Worm (Caenorhabditis elegans) whole organism, L4 larva: ENCODE measurements around the gene F42D1.4.

Experiments
- F44E2.7 ChIP-seq: fragments of 200-800 bp; sonication (Bioruptor generic); IDR thresholded peaks from 2 replicates; pipeline ENCODE4 v2.1.2; 2022; ENCODE audit warnings: missing genetic modification characterization, missing compliant biosample characterization
- R02D3.7 ChIP-seq: fragments of 150-350 bp; sonication (generic microtip); optimal IDR thresholded peaks from 3 replicates; lab custom pipeline; 2014; ENCODE audit warnings: missing biosample characterization, missing genetic modification characterization
- T20F7.1 ChIP-seq: fragments of 200-800 bp; sonication (Bioruptor generic); optimal IDR thresholded peaks from 2 replicates; lab custom pipeline; 2018; ENCODE audit warnings: mild to moderate bottlenecking, missing genetic modification characterization, missing compliant biosample characterization
- Y5F2A.4 ChIP-seq: fragments of 200-800 bp; sonication (Bioruptor generic); optimal IDR thresholded peaks from 2 replicates; lab custom pipeline; 2018; ENCODE audit warnings: mild to moderate bottlenecking, missing genetic modification characterization, missing compliant biosample characterization
- Y75B8A.6 ChIP-seq: fragments of 200-800 bp; sonication (Bioruptor generic); IDR thresholded peaks from 2 replicates; pipeline ENCODE4 v1.3.6; 2022; ENCODE audit warnings: missing genetic modification reagents, missing genetic modification characterization, missing compliant biosample characterization
- ZK337.2 ChIP-seq: fragments of 200-800 bp; sonication (Bioruptor generic); IDR thresholded peaks from 2 replicates; pipeline ENCODE4 v1.3.6; 2022; ENCODE audit warnings: missing genetic modification reagents, missing genetic modification characterization, missing compliant biosample characterization
- aha-1 ChIP-seq: fragments of 150-350 bp; peaks from one replicate; lab custom pipeline; 2014; ENCODE audit warnings: missing biosample characterization, missing genetic modification characterization
- ceh-62 ChIP-seq: sonication (generic microtip); optimal IDR thresholded peaks from 2 replicates; lab custom pipeline; 2017; ENCODE audit warnings: missing biosample characterization, missing genetic modification characterization
- daf-16 ChIP-seq, 3 experiments: sonication (generic microtip); optimal IDR thresholded peaks; 2 replicates each; lab custom pipeline; 2016 to 2017; ENCODE audit warnings: missing genetic modification characterization in 3 of 3, missing genetic modification reagents in 3 of 3, mild to moderate bottlenecking in 2 of 3, missing compliant biosample characterization in 2 of 3, missing biosample characterization in 1 of 3, moderate library complexity in 1 of 3
- daf-19 ChIP-seq: fragments of 200-800 bp; sonication (Bioruptor generic); conservative IDR thresholded peaks from 2 replicates; pipeline ENCODE4 v1.3.6; 2022; ENCODE audit warnings: missing genetic modification characterization, missing compliant biosample characterization
- daf-8 ChIP-seq: fragments of 200-800 bp; sonication (Bioruptor generic); IDR thresholded peaks from 2 replicates; pipeline ENCODE4 v1.3.6; 2022; ENCODE audit warnings: missing genetic modification characterization, missing compliant biosample characterization
- dmd-8 ChIP-seq: fragments of 200-800 bp; sonication (Bioruptor generic); IDR thresholded peaks from 2 replicates; pipeline ENCODE4 v1.3.6; 2022; ENCODE audit warnings: missing genetic modification characterization, missing compliant biosample characterization
- egl-43 ChIP-seq: fragments of 200-800 bp; sonication (Bioruptor generic); IDR thresholded peaks from 2 replicates; pipeline ENCODE4 v1.3.6; 2022; ENCODE audit warnings: missing genetic modification reagents, missing genetic modification characterization, missing compliant biosample characterization
- fkh-10 ChIP-seq: fragments of 150-350 bp; optimal IDR thresholded peaks from 2 replicates; lab custom pipeline; 2014; ENCODE audit warnings: missing biosample characterization, missing genetic modification reagents, missing genetic modification characterization
- hlh-11 ChIP-seq: fragments of 200-800 bp; sonication (Bioruptor generic); optimal IDR thresholded peaks from 2 replicates; lab custom pipeline; 2018; ENCODE audit warnings: mild to moderate bottlenecking, missing genetic modification characterization, missing compliant biosample characterization
- hmg-1.1 ChIP-seq: fragments of 200-800 bp; sonication (Bioruptor generic); IDR thresholded peaks from 2 replicates; pipeline ENCODE4 v1.3.6; 2022; ENCODE audit warnings: missing genetic modification reagents, missing genetic modification characterization, missing compliant biosample characterization
- lin-1 ChIP-seq: fragments of 200-800 bp; sonication (Bioruptor generic); IDR thresholded peaks from 2 replicates; pipeline ENCODE4 v1.3.6; 2022; ENCODE audit warnings: missing genetic modification reagents, missing genetic modification characterization, missing compliant biosample characterization
- lin-13 ChIP-seq: fragments of 150-350 bp; optimal IDR thresholded peaks from 2 replicates; lab custom pipeline; 2014; ENCODE audit warnings: missing biosample characterization, missing genetic modification reagents, missing genetic modification characterization
- lin-38 ChIP-seq: fragments of 200-800 bp; sonication (Bioruptor generic); IDR thresholded peaks from 2 replicates; pipeline ENCODE4 v1.3.6; 2022; ENCODE audit warnings: missing genetic modification reagents, missing genetic modification characterization, missing compliant biosample characterization
- lsy-2 ChIP-seq, 2 experiments: fragments of 150-350 bp in 1 of 2; sonication (generic microtip) in 1 of 2; optimal IDR thresholded peaks; 2 replicates each; lab custom pipeline; 2014 to 2017; ENCODE audit warnings: missing biosample characterization in 2 of 2, missing genetic modification characterization in 2 of 2
- madf-9 ChIP-seq: fragments of 200-800 bp; sonication (Bioruptor generic); conservative IDR thresholded peaks from 2 replicates; pipeline ENCODE4 v1.3.6; 2022; ENCODE audit warnings: missing genetic modification reagents, missing genetic modification characterization, missing compliant biosample characterization
- mdt-29 ChIP-seq: fragments of 200-800 bp; sonication (Bioruptor generic); IDR thresholded peaks from 2 replicates; pipeline ENCODE4 v1.3.6; 2022; ENCODE audit warnings: missing genetic modification reagents, missing genetic modification characterization, missing compliant biosample characterization
- mes-2 ChIP-seq: sonication (generic microtip); optimal IDR thresholded peaks from 2 replicates; lab custom pipeline; 2016; ENCODE audit warnings: missing genotype, mild to moderate bottlenecking, missing genetic modification characterization, missing compliant biosample characterization; ENCODE audit not compliant: poor library complexity, severe bottlenecking
- mxl-3 ChIP-seq: fragments of 200-800 bp; sonication (Bioruptor generic); optimal IDR thresholded peaks from 2 replicates; lab custom pipeline; 2018; ENCODE audit warnings: mild to moderate bottlenecking, missing genetic modification characterization, missing compliant biosample characterization
- nhr-10 ChIP-seq: fragments of 150-350 bp; optimal IDR thresholded peaks from 2 replicates; lab custom pipeline; 2014; ENCODE audit warnings: missing biosample characterization, missing genetic modification characterization
- nhr-102 ChIP-seq: sonication (generic microtip); optimal IDR thresholded peaks from 2 replicates; lab custom pipeline; 2016; ENCODE audit warnings: mild to moderate bottlenecking, missing genetic modification characterization, moderate library complexity, missing compliant biosample characterization
- nhr-237 ChIP-seq: sonication (generic microtip); optimal IDR thresholded peaks from 2 replicates; lab custom pipeline; 2017; ENCODE audit warnings: missing biosample characterization, missing genetic modification characterization
- nhr-41 ChIP-seq: fragments of 200-800 bp; sonication (Bioruptor generic); IDR thresholded peaks from 2 replicates; pipeline ENCODE4 v1.3.6; 2022; ENCODE audit warnings: missing genetic modification reagents, missing genetic modification characterization, missing compliant biosample characterization
- nhr-6 ChIP-seq: fragments of 150-350 bp; optimal IDR thresholded peaks from 2 replicates; lab custom pipeline; 2014; ENCODE audit warnings: missing biosample characterization, missing genetic modification characterization
- spr-3 ChIP-seq: fragments of 200-800 bp; sonication (Bioruptor generic); optimal IDR thresholded peaks from 2 replicates; lab custom pipeline; 2018; ENCODE audit warnings: mild to moderate bottlenecking, missing genetic modification characterization, missing compliant biosample characterization
- tag-97 ChIP-seq: fragments of 200-800 bp; sonication (Bioruptor generic); IDR thresholded peaks from 2 replicates; pipeline ENCODE4 v1.3.6; 2022; ENCODE audit warnings: missing genetic modification characterization, missing compliant biosample characterization
- unc-62 ChIP-seq, 3 experiments: fragments of 150-350 bp in 1 of 3; sonication (generic microtip); optimal IDR thresholded peaks in 2 of 3; peaks in 1 of 3; 1 replicate in 1 of 3; 2 replicates in 2 of 3; lab custom pipeline; 2014 to 2017; ENCODE audit warnings: missing biosample characterization in 3 of 3, missing genetic modification characterization in 3 of 3, missing genetic modification reagents in 3 of 3, missing genotype in 1 of 3
- zag-1 ChIP-seq: fragments of 150-350 bp; optimal IDR thresholded peaks from 2 replicates; lab custom pipeline; 2014; ENCODE audit warnings: missing biosample characterization, missing genetic modification characterization
- zip-11 ChIP-seq: fragments of 200-800 bp; sonication (Bioruptor generic); IDR thresholded peaks from 2 replicates; pipeline ENCODE4 v1.3.6; 2022; ENCODE audit warnings: missing genetic modification characterization, missing compliant biosample characterization
- zip-2 ChIP-seq: fragments of 150-350 bp; optimal IDR thresholded peaks from 2 replicates; lab custom pipeline; 2014; ENCODE audit warnings: missing biosample characterization, missing genetic modification characterization
- ztf-11 ChIP-seq: fragments of 150-350 bp; optimal IDR thresholded peaks from 2 replicates; lab custom pipeline; 2014; ENCODE audit warnings: missing biosample characterization, missing genetic modification characterization

F42D1.4 gene

ce11 chrX:14806936-14807335 lies at the start of gene F42D1.4:
F42D1.4 (plus strand) TSS chrX:14807236.
- TF ChIP-seq lin-38 (GFP tag; lab: Robert Waterston, UW) (no peak), ztf-11 (tag; lab: Kevin White, UChicago) (no peak), egl-43 (no peak), nhr-102 (tag; lab: Kevin White, UChicago) (no peak), mdt-29 (GFP tag; lab: Robert Waterston, UW) (no peak), daf-19 (GFP tag; lab: Robert Waterston, UW) (no peak), mes-2 (no peak), lin-1 (GFP tag; lab: Robert Waterston, UW) (no peak), R02D3.7 (tag; lab: Kevin White, UChicago) (no peak), spr-3 (GFP tag; lab: Kevin White, UChicago) (no peak)

ce11 chrX:14757641-14758220 lies 49.3 kb upstream of the F42D1.4 start:
- TF ChIP-seq daf-19 (GFP tag; lab: Robert Waterston, UW) (no peak), unc-62 (GFP tag; optimal IDR thresholded peaks at IDR 0.05 in 1 of 2; lab: Kevin White, UChicago) (peak in 1 of 2 experiments; percentile 91), unc-62 (tag; optimal IDR thresholded peaks at IDR 0.05; lab: Kevin White, UChicago) (no peak)

ce11 chrX:14759549-14759948 lies 47.5 kb upstream of the F42D1.4 start:
- TF ChIP-seq F44E2.7 = no peak
- no peak for TF ChIP-seq tag-97 (GFP tag; lab: Robert Waterston, UW)
- TF ChIP-seq dmd-8 = no peak
- TF ChIP-seq hlh-11 (tag; lab: Kevin White, UChicago) = no peak
- TF ChIP-seq T20F7.1 (GFP tag; lab: Kevin White, UChicago) = no peak
- TF ChIP-seq ZK337.2 (GFP tag; lab: Robert Waterston, UW) = no peak
- no peak for TF ChIP-seq mxl-3 (GFP tag; lab: Kevin White, UChicago)
- no peak for TF ChIP-seq madf-9 (GFP tag; lab: Robert Waterston, UW)
- TF ChIP-seq daf-8 (GFP tag; lab: Robert Waterston, UW) = no peak
- no peak for TF ChIP-seq Y75B8A.6 (GFP tag; lab: Robert Waterston, UW)
- TF ChIP-seq ztf-11 (tag; lab: Kevin White, UChicago) = no peak
- TF ChIP-seq hmg-1.1 (GFP tag; lab: Robert Waterston, UW) = no peak
- TF ChIP-seq zag-1 (tag; lab: Kevin White, UChicago) = no peak
- TF ChIP-seq ceh-62 (tag; lab: Kevin White, UChicago) = no peak
- no peak for TF ChIP-seq nhr-41 (GFP tag; lab: Robert Waterston, UW)

- peak in 1 of 2 experiments; percentile 68 for TF ChIP-seq unc-62 (GFP tag; optimal IDR thresholded peaks at IDR 0.05 in 1 of 2; lab: Kevin White, UChicago)
- TF ChIP-seq unc-62 (tag; optimal IDR thresholded peaks at IDR 0.05; lab: Kevin White, UChicago) = no peak
- no peak for TF ChIP-seq ceh-62 (tag; lab: Kevin White, UChicago)
- peak; percentile 89 for TF ChIP-seq aha-1 (tag; lab: Kevin White, UChicago)
Measured at ce11 chrX:14760166-14760565, 46.9 kb upstream of the F42D1.4 start.

- TF ChIP-seq zip-11 (GFP tag; lab: Robert Waterston, UW) (no peak), nhr-6 (no peak), daf-16 (GFP tag; optimal IDR thresholded peaks at IDR 0.05; lab: Kevin White, UChicago) (no peak), daf-16 (tag; optimal IDR thresholded peaks at IDR 0.05; lab: Kevin White, UChicago) (no peak), fkh-10 (GFP tag; lab: Kevin White, UChicago) (no peak), Y5F2A.4 (GFP tag; lab: Kevin White, UChicago) (no peak), lin-13 (GFP tag; lab: Kevin White, UChicago) (no peak), dmd-8 (no peak), lsy-2 (tag; optimal IDR thresholded peaks at IDR 0.05; lab: Kevin White, UChicago) (no peak), zip-2 (tag; lab: Kevin White, UChicago) (no peak), nhr-10 (tag; lab: Kevin White, UChicago) (no peak), nhr-237 (tag; lab: Kevin White, UChicago) (no peak)
Measured at ce11 chrX:14761021-14761420, 46.0 kb upstream of the F42D1.4 start, which contains the start of gene C05G5.5. C05G5.5 (minus strand) TSS chrX:14761121.
